Fruit fly (Drosophila melanogaster): ENCODE data around the gene CG32832.

The CG32832 gene

dm6 chr2L:16882871-16883849 is 4.1 kb upstream of the CG32832 start:
- TF ChIP-seq insv (optimal IDR thresholded peaks at IDR 0.05): no peak
- TF ChIP-seq h (optimal IDR thresholded peaks at IDR 0.05): no peak
- no peak for TF ChIP-seq psq (optimal IDR thresholded peaks at IDR 0.05)
- TF ChIP-seq ttk (optimal IDR thresholded peaks at IDR 0.05): no peak
- no peak for TF ChIP-seq Sin3A (optimal IDR thresholded peaks at IDR 0.05)
- TF ChIP-seq Myc (optimal IDR thresholded peaks at IDR 0.05): no peak

dm6 chr2L:16882372-16882771 is 3.3 kb upstream of the CG32832 start:
- TF ChIP-seq Myc (optimal IDR thresholded peaks at IDR 0.05) (no peak), psq (optimal IDR thresholded peaks at IDR 0.05) (no peak)

dm6 chr2L:16880930-16881329 is 1.8 kb upstream of the CG32832 start:
- TF ChIP-seq psq (optimal IDR thresholded peaks at IDR 0.05) (no peak), Myc (optimal IDR thresholded peaks at IDR 0.05) (no peak), ttk (optimal IDR thresholded peaks at IDR 0.05) (no peak), Sin3A (optimal IDR thresholded peaks at IDR 0.05) (no peak), insv (optimal IDR thresholded peaks at IDR 0.05) (no peak), h (optimal IDR thresholded peaks at IDR 0.05) (no peak)

DNA sequence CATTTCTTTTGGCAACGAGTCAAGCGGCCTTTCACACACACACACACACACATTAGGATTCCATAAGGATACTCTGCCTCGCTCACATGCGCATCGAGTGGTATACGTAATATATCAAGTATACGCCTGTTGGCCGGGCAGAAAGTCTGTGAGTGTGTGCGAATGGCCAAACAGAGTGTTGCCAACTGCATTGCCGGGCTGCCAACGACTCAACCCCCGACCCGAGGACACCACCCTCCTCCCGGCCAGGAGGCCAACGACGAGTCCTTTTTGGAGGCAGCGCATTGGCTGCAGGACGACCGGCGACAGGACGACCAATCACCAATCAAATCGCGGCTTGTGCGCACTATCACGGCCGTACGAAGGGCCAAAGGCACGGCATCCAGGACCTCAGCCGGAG is 1.4 kb downstream of the CG32832 start:
- no peak for TF ChIP-seq h (optimal IDR thresholded peaks at IDR 0.05)
- no peak for TF ChIP-seq Sin3A (optimal IDR thresholded peaks at IDR 0.05)
- TF ChIP-seq insv (optimal IDR thresholded peaks at IDR 0.05): no peak
- TF ChIP-seq Myc (optimal IDR thresholded peaks at IDR 0.05): no peak
- no peak for TF ChIP-seq psq (optimal IDR thresholded peaks at IDR 0.05)
- TF ChIP-seq ttk (optimal IDR thresholded peaks at IDR 0.05): no peak

dm6 chr2L:16876555-16876954 is 2.5 kb downstream of the CG32832 start:
- TF ChIP-seq Sin3A (optimal IDR thresholded peaks at IDR 0.05): no peak
- TF ChIP-seq insv (optimal IDR thresholded peaks at IDR 0.05): no peak
- TF ChIP-seq Myc (optimal IDR thresholded peaks at IDR 0.05): no peak
- no peak for TF ChIP-seq psq (optimal IDR thresholded peaks at IDR 0.05)
- no peak for TF ChIP-seq ttk (optimal IDR thresholded peaks at IDR 0.05)
- no peak for TF ChIP-seq h (optimal IDR thresholded peaks at IDR 0.05)

DNA sequence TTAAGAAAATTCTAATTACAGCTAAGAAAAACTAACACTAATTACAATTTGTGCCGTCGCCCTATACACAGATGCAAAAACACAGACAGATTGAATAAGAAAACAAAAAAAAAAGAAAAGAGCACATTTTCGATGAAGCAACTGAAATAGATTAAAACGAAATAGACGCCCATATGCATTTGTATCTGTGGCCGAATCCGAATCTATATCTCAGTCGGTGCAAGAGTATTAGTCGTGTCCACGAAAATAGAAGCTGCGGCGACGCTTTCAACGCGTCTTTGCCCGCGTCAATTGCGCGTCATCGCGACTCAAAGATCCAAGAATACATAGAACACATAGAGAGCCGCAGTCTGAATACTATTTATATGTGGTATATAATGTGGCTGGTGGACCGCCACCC is 4.2 kb downstream of the CG32832 start:
- no peak for TF ChIP-seq insv (optimal IDR thresholded peaks at IDR 0.05)
- no peak for TF ChIP-seq Myc (optimal IDR thresholded peaks at IDR 0.05)
- no peak for TF ChIP-seq h (optimal IDR thresholded peaks at IDR 0.05)
- no peak for TF ChIP-seq psq (optimal IDR thresholded peaks at IDR 0.05)
- no peak for TF ChIP-seq Sin3A (optimal IDR thresholded peaks at IDR 0.05)
- TF ChIP-seq ttk (optimal IDR thresholded peaks at IDR 0.05): no peak

- TF ChIP-seq Sin3A (optimal IDR thresholded peaks at IDR 0.05) (no peak), psq (optimal IDR thresholded peaks at IDR 0.05) (no peak), h (optimal IDR thresholded peaks at IDR 0.05) (no peak), Myc (optimal IDR thresholded peaks at IDR 0.05) (no peak), ttk (optimal IDR thresholded peaks at IDR 0.05) (no peak), insv (optimal IDR thresholded peaks at IDR 0.05) (no peak)
Observed at dm6 chr2L:16868897-16869324, 10.2 kb downstream of the CG32832 start.

- no peak for TF ChIP-seq ttk (optimal IDR thresholded peaks at IDR 0.05)
- TF ChIP-seq h (optimal IDR thresholded peaks at IDR 0.05): no peak
- no peak for TF ChIP-seq Myc (optimal IDR thresholded peaks at IDR 0.05)
- no peak for TF ChIP-seq insv (optimal IDR thresholded peaks at IDR 0.05)
- no peak for TF ChIP-seq psq (optimal IDR thresholded peaks at IDR 0.05)
- no peak for TF ChIP-seq Sin3A (optimal IDR thresholded peaks at IDR 0.05)
Observed at dm6 chr2L:16862526-16862925, 16.6 kb downstream of the CG32832 start.

- TF ChIP-seq psq (optimal IDR thresholded peaks at IDR 0.05) (no peak), insv (optimal IDR thresholded peaks at IDR 0.05) (no peak), h (optimal IDR thresholded peaks at IDR 0.05) (no peak), Myc (optimal IDR thresholded peaks at IDR 0.05) (no peak), ttk (optimal IDR thresholded peaks at IDR 0.05) (no peak), Sin3A (optimal IDR thresholded peaks at IDR 0.05) (no peak)
Observed at dm6 chr2L:16861126-16861525, 18.0 kb downstream of the CG32832 start, which contains the start of gene CG6012. Gene CG6012 (minus strand): TSS chr2L:16861489.

dm6 chr2L:16859566-16859965 is 19.5 kb downstream of the CG32832 start:
- TF ChIP-seq Sin3A (optimal IDR thresholded peaks at IDR 0.05) (no peak), ttk (optimal IDR thresholded peaks at IDR 0.05) (no peak), insv (optimal IDR thresholded peaks at IDR 0.05) (no peak), h (optimal IDR thresholded peaks at IDR 0.05) (no peak), psq (optimal IDR thresholded peaks at IDR 0.05) (no peak), Myc (optimal IDR thresholded peaks at IDR 0.05) (no peak)

dm6 chr2L:16859103-16859502 is 20.0 kb downstream of the CG32832 start:
- no peak for TF ChIP-seq h (optimal IDR thresholded peaks at IDR 0.05)
- no peak for TF ChIP-seq insv (optimal IDR thresholded peaks at IDR 0.05)
- no peak for TF ChIP-seq ttk (optimal IDR thresholded peaks at IDR 0.05)
- TF ChIP-seq Myc (optimal IDR thresholded peaks at IDR 0.05): no peak
- TF ChIP-seq psq (optimal IDR thresholded peaks at IDR 0.05): no peak
- no peak for TF ChIP-seq Sin3A (optimal IDR thresholded peaks at IDR 0.05)

- TF ChIP-seq psq (optimal IDR thresholded peaks at IDR 0.05) (no peak), Myc (optimal IDR thresholded peaks at IDR 0.05) (no peak), Sin3A (optimal IDR thresholded peaks at IDR 0.05) (no peak), h (optimal IDR thresholded peaks at IDR 0.05) (no peak), ttk (optimal IDR thresholded peaks at IDR 0.05) (no peak), insv (optimal IDR thresholded peaks at IDR 0.05) (no peak)
Observed at dm6 chr2L:16858466-16859007, 20.6 kb downstream of the CG32832 start, which contains the start of gene CG31809. Gene CG31809 (minus strand): TSS chr2L:16858714.

Measured in Kc167 (cell line).